Worm (Caenorhabditis elegans): ENCODE data around the gene zig-2.

ce11 chrX:12360444-12360843 lies 19.2 kb upstream of the zig-2 start, which contains the start of the genes nspc-15 and F19H6.6:
- TF ChIP-seq flt-1 (GFP tag; IDR thresholded peaks at IDR 0.05) (no peak), cog-1 (tag; optimal IDR thresholded peaks at IDR 0.05) (no peak), klf-2 (GFP tag; conservative IDR thresholded peaks at IDR 0.05) (no peak), ztf-23 (GFP tag; IDR thresholded peaks at IDR 0.05) (no peak), ztf-29 (GFP tag; IDR thresholded peaks at IDR 0.05) (no peak)
